Comparison of ENCODE assay signal across 2 worm cellular contexts in genomic region chrX:11519016-11519509, ce11.
TF ChIP-seq lines count a peak whose summit lies in the region.

Gene hpo-34, minus strand, starts transcription at chrX:11519066.

TF ChIP-seq in whole organism, L2 larva, 48 proteins besides CTCF, POLR2A, EP300 and RAD21 (continued from another document):
- TF ChIP-seq alr-1 (tag; optimal IDR thresholded peaks at IDR 0.05; lab: Kevin White, UChicago): no peak
- peak; percentile 82 for TF ChIP-seq crh-2 (tag; optimal IDR thresholded peaks at IDR 0.05; lab: Kevin White, UChicago)
- TF ChIP-seq elt-1 (tag; optimal IDR thresholded peaks at IDR 0.05; lab: Kevin White, UChicago): no peak
- TF ChIP-seq aly-2 (tag; optimal IDR thresholded peaks at IDR 0.05; lab: Kevin White, UChicago): no peak
- peak; percentile 43 for TF ChIP-seq gmeb-1 (tag; optimal IDR thresholded peaks at IDR 0.05; lab: Kevin White, UChicago)

TF ChIP-seq in whole organism, L4 larva, 104 proteins besides CTCF, POLR2A, EP300 and RAD21 (continued from another document):
- no peak for TF ChIP-seq dpl-1 (GFP tag; optimal IDR thresholded peaks at IDR 0.05; lab: Kevin White, UChicago)
- no peak for TF ChIP-seq Y5F2A.4 (GFP tag; optimal IDR thresholded peaks at IDR 0.05; lab: Kevin White, UChicago)
- no peak for TF ChIP-seq egl-43 (GFP tag; IDR thresholded peaks at IDR 0.05; lab: Robert Waterston, UW)
- peak in 1 of 2 experiments; percentile 39 for TF ChIP-seq lsy-2 (tag; optimal IDR thresholded peaks at IDR 0.05; lab: Kevin White, UChicago)
- TF ChIP-seq Y75B8A.6 (GFP tag; IDR thresholded peaks at IDR 0.05; lab: Robert Waterston, UW): no peak
- TF ChIP-seq nhr-6 (tag; optimal IDR thresholded peaks at IDR 0.05; lab: Kevin White, UChicago): no peak
- no peak for TF ChIP-seq ZK546.5 (tag; optimal IDR thresholded peaks at IDR 0.05; lab: Kevin White, UChicago)
- no peak for TF ChIP-seq skn-1 (tag; optimal IDR thresholded peaks at IDR 0.05; lab: Kevin White, UChicago)
- TF ChIP-seq pha-4 (GFP tag; IDR thresholded peaks at IDR 0.05; lab: Robert Waterston, UW): no peak
- TF ChIP-seq pha-4 (tag; optimal IDR thresholded peaks at IDR 0.05; lab: Kevin White, UChicago): no peak
- peak; percentile 72 for TF ChIP-seq nhr-77 (tag; optimal IDR thresholded peaks at IDR 0.05; lab: Kevin White, UChicago)
- TF ChIP-seq saeg-2 (GFP tag; IDR thresholded peaks at IDR 0.05; lab: Robert Waterston, UW): no peak
- peak in 1 of 2 experiments; percentile 56 for TF ChIP-seq mdl-1 (tag; optimal IDR thresholded peaks at IDR 0.05; lab: Kevin White, UChicago)
- no peak for TF ChIP-seq madf-5 (GFP tag; IDR thresholded peaks at IDR 0.05; lab: Robert Waterston, UW)
- TF ChIP-seq zip-11 (GFP tag; IDR thresholded peaks at IDR 0.05; lab: Robert Waterston, UW): no peak
- no peak for TF ChIP-seq dmd-8 (GFP tag; IDR thresholded peaks at IDR 0.05; lab: Robert Waterston, UW)
- no peak for TF ChIP-seq nhr-42 (GFP tag; IDR thresholded peaks at IDR 0.05; lab: Robert Waterston, UW)
- TF ChIP-seq hif-1 (tag; optimal IDR thresholded peaks at IDR 0.05; lab: Kevin White, UChicago): peak in 1 of 2 experiments; percentile 15
- no peak for TF ChIP-seq jun-1 (tag; optimal IDR thresholded peaks at IDR 0.05; lab: Kevin White, UChicago)
- TF ChIP-seq ceh-82 (tag; optimal IDR thresholded peaks at IDR 0.05; lab: Kevin White, UChicago): no peak
- no peak for TF ChIP-seq lir-3 (tag; optimal IDR thresholded peaks at IDR 0.05; lab: Kevin White, UChicago)
- TF ChIP-seq daf-16 (GFP tag; optimal IDR thresholded peaks at IDR 0.05; lab: Kevin White, UChicago): no peak
- TF ChIP-seq daf-16 (tag; optimal IDR thresholded peaks at IDR 0.05; lab: Kevin White, UChicago): peak; percentile 87
- no peak for TF ChIP-seq spr-3 (GFP tag; optimal IDR thresholded peaks at IDR 0.05; lab: Kevin White, UChicago)
- no peak for TF ChIP-seq egl-27 (tag; optimal IDR thresholded peaks at IDR 0.05; lab: Kevin White, UChicago)
- no peak for TF ChIP-seq ces-1 (GFP tag; optimal IDR thresholded peaks at IDR 0.05; lab: Kevin White, UChicago)
- peak; percentile 41 for TF ChIP-seq T20F7.1 (GFP tag; optimal IDR thresholded peaks at IDR 0.05; lab: Kevin White, UChicago)
- TF ChIP-seq ceh-28 (tag; optimal IDR thresholded peaks at IDR 0.05; lab: Kevin White, UChicago): no peak
- TF ChIP-seq R02D3.7 (tag; optimal IDR thresholded peaks at IDR 0.05; lab: Kevin White, UChicago): no peak
- no peak for TF ChIP-seq snpc-4 (tag; optimal IDR thresholded peaks at IDR 0.05; lab: Kevin White, UChicago)
- TF ChIP-seq tra-1 (GFP tag; IDR thresholded peaks at IDR 0.05; lab: Robert Waterston, UW): no peak
- no peak for TF ChIP-seq zfp-3 (GFP tag; conservative IDR thresholded peaks at IDR 0.05; lab: Robert Waterston, UW)
- peak; percentile 77 for TF ChIP-seq nhr-102 (tag; optimal IDR thresholded peaks at IDR 0.05; lab: Kevin White, UChicago)
- TF ChIP-seq ceh-62 (tag; optimal IDR thresholded peaks at IDR 0.05; lab: Kevin White, UChicago): no peak
- no peak for TF ChIP-seq F44E2.7 (GFP tag; IDR thresholded peaks at IDR 0.05; lab: Robert Waterston, UW)
- no peak for TF ChIP-seq ceh-20 (GFP tag; IDR thresholded peaks at IDR 0.05; lab: Robert Waterston, UW)
- TF ChIP-seq rbr-2 (tag; optimal IDR thresholded peaks at IDR 0.05; lab: Kevin White, UChicago): no peak
- no peak for TF ChIP-seq zip-2 (tag; optimal IDR thresholded peaks at IDR 0.05; lab: Kevin White, UChicago)
- no peak for TF ChIP-seq nhr-76 (tag; optimal IDR thresholded peaks at IDR 0.05; lab: Kevin White, UChicago)
- no peak for TF ChIP-seq tag-97 (GFP tag; IDR thresholded peaks at IDR 0.05; lab: Robert Waterston, UW)
- TF ChIP-seq snpc-1.2 (GFP tag; IDR thresholded peaks at IDR 0.05; lab: Robert Waterston, UW): no peak
- TF ChIP-seq unc-62 (GFP tag; optimal IDR thresholded peaks at IDR 0.05 in 1 of 2; lab: Kevin White, UChicago): no peak
- TF ChIP-seq unc-62 (tag; optimal IDR thresholded peaks at IDR 0.05; lab: Kevin White, UChicago): no peak
- peak; percentile 88 for TF ChIP-seq dmd-6 (GFP tag; IDR thresholded peaks at IDR 0.05; lab: Robert Waterston, UW)
- TF ChIP-seq vab-7 (GFP tag; IDR thresholded peaks at IDR 0.05; lab: Robert Waterston, UW): no peak
- peak; percentile 59 for TF ChIP-seq mes-2 (tag; optimal IDR thresholded peaks at IDR 0.05; lab: Kevin White, UChicago; ENCODE audit: poor library complexity, severe bottlenecking)
- TF ChIP-seq F10B5.3 (tag; optimal IDR thresholded peaks at IDR 0.05; lab: Kevin White, UChicago): no peak
- peak; percentile 79 for TF ChIP-seq php-3 (GFP tag; IDR thresholded peaks at IDR 0.05; lab: Robert Waterston, UW)
- TF ChIP-seq dmd-9 (GFP tag; IDR thresholded peaks at IDR 0.05; lab: Robert Waterston, UW): no peak
- no peak for TF ChIP-seq zfp-2 (tag; optimal IDR thresholded peaks at IDR 0.05; lab: Kevin White, UChicago)
- TF ChIP-seq F26F4.8 (GFP tag; conservative IDR thresholded peaks at IDR 0.05; lab: Robert Waterston, UW): no peak
- TF ChIP-seq fos-1 (tag; optimal IDR thresholded peaks at IDR 0.05; lab: Kevin White, UChicago): no peak
- TF ChIP-seq mxl-3 (GFP tag; optimal IDR thresholded peaks at IDR 0.05; lab: Kevin White, UChicago): no peak
- TF ChIP-seq gei-8 (GFP tag; optimal IDR thresholded peaks at IDR 0.05; lab: Kevin White, UChicago): no peak
- no peak for TF ChIP-seq ama-1 (optimal IDR thresholded peaks at IDR 0.05; lab: Kevin White, UChicago)
- no peak for TF ChIP-seq lin-39 (tag; optimal IDR thresholded peaks at IDR 0.05; lab: Kevin White, UChicago)
- no peak for TF ChIP-seq daf-8 (GFP tag; IDR thresholded peaks at IDR 0.05; lab: Robert Waterston, UW)
- TF ChIP-seq nhr-25 (tag; optimal IDR thresholded peaks at IDR 0.05; lab: Kevin White, UChicago; ENCODE audit: borderline replicate concordance, insufficient read depth): no peak
- no peak for TF ChIP-seq D1046.2 (GFP tag; IDR thresholded peaks at IDR 0.05; lab: Robert Waterston, UW)
- TF ChIP-seq dve-1 (tag; optimal IDR thresholded peaks at IDR 0.05; lab: Kevin White, UChicago; ENCODE audit: insufficient read depth): peak; percentile 87
- no peak for TF ChIP-seq spr-1 (tag; optimal IDR thresholded peaks at IDR 0.05; lab: Kevin White, UChicago)
- no peak for TF ChIP-seq unc-39 (tag; optimal IDR thresholded peaks at IDR 0.05; lab: Kevin White, UChicago)
- no peak for TF ChIP-seq arid-1 (GFP tag; conservative IDR thresholded peaks at IDR 0.05; lab: Robert Waterston, UW)
- no peak for TF ChIP-seq Y105C5A.15 (GFP tag; IDR thresholded peaks at IDR 0.05; lab: Robert Waterston, UW)
- no peak for TF ChIP-seq ztf-7 (tag; optimal IDR thresholded peaks at IDR 0.05; lab: Kevin White, UChicago)
- no peak for TF ChIP-seq mep-1 (tag; optimal IDR thresholded peaks at IDR 0.05; lab: Kevin White, UChicago)
- peak; percentile 47 for TF ChIP-seq hlh-30 (tag; optimal IDR thresholded peaks at IDR 0.05; lab: Kevin White, UChicago; ENCODE audit: insufficient read depth)
- TF ChIP-seq F49E8.2 (tag; optimal IDR thresholded peaks at IDR 0.05; lab: Kevin White, UChicago; ENCODE audit: borderline replicate concordance): no peak
- no peak for TF ChIP-seq mdt-29 (GFP tag; IDR thresholded peaks at IDR 0.05; lab: Robert Waterston, UW)
- TF ChIP-seq aly-2 (tag; optimal IDR thresholded peaks at IDR 0.05; lab: Kevin White, UChicago): no peak
- TF ChIP-seq daf-19 (GFP tag; conservative IDR thresholded peaks at IDR 0.05; lab: Robert Waterston, UW): no peak
- TF ChIP-seq set-16 (GFP tag; IDR thresholded peaks at IDR 0.05; lab: Robert Waterston, UW): no peak
- TF ChIP-seq nhr-48 (tag; optimal IDR thresholded peaks at IDR 0.05; lab: Kevin White, UChicago): peak; percentile 41
- TF ChIP-seq nhr-28 (tag; optimal IDR thresholded peaks at IDR 0.05; lab: Kevin White, UChicago): peak; percentile 91
- TF ChIP-seq madf-9 (GFP tag; conservative IDR thresholded peaks at IDR 0.05; lab: Robert Waterston, UW): no peak
- TF ChIP-seq nhr-237 (tag; optimal IDR thresholded peaks at IDR 0.05; lab: Kevin White, UChicago): no peak
- TF ChIP-seq nhr-11 (tag; optimal IDR thresholded peaks at IDR 0.05; lab: Kevin White, UChicago): no peak
- TF ChIP-seq fkh-10 (GFP tag; optimal IDR thresholded peaks at IDR 0.05; lab: Kevin White, UChicago): no peak
- no peak for TF ChIP-seq ceh-44 (GFP tag; IDR thresholded peaks at IDR 0.05; lab: Robert Waterston, UW)
- TF ChIP-seq ctbp-1 (GFP tag; IDR thresholded peaks at IDR 0.05; lab: Robert Waterston, UW): no peak
- TF ChIP-seq lin-38 (GFP tag; IDR thresholded peaks at IDR 0.05; lab: Robert Waterston, UW): no peak
- TF ChIP-seq pqm-1 (tag; optimal IDR thresholded peaks at IDR 0.05; lab: Kevin White, UChicago): peak; percentile 91
- no peak for TF ChIP-seq lin-1 (GFP tag; IDR thresholded peaks at IDR 0.05; lab: Robert Waterston, UW)
- TF ChIP-seq unc-130 (GFP tag; optimal IDR thresholded peaks at IDR 0.05; lab: Kevin White, UChicago): no peak
- no peak for TF ChIP-seq F37D6.2 (tag; optimal IDR thresholded peaks at IDR 0.05; lab: Kevin White, UChicago)
- no peak for TF ChIP-seq nhr-10 (tag; optimal IDR thresholded peaks at IDR 0.05; lab: Kevin White, UChicago)
TF ChIP-seq in whole organism, L4 larva: peak in this region for 17.
